Fruit fly (Drosophila melanogaster): Measurements from ENCODE around the gene CG2680.

CG2680 gene

dm6 chrX:2703693-2704092 lies 3.5 kb downstream of the CG2680 start, which contains the start of gene Ugalt (continued):
- TF ChIP-seq Fer3 (tag; optimal IDR thresholded peaks at IDR 0.05): peak; percentile 100
- TF ChIP-seq CG14050 (GFP tag; IDR thresholded peaks at IDR 0.05): peak; percentile 100
- peak; percentile 97 for TF ChIP-seq CG15514 (GFP tag; optimal IDR thresholded peaks at IDR 0.05)
- peak; percentile 100 for TF ChIP-seq Ada2b (GFP tag; IDR thresholded peaks at IDR 0.05)
- TF ChIP-seq otp (GFP tag; IDR thresholded peaks at IDR 0.05): peak; percentile 100
- TF ChIP-seq Abd-B (GFP tag; optimal IDR thresholded peaks at IDR 0.05): peak; percentile 100
- TF ChIP-seq CG15479 (GFP tag; optimal IDR thresholded peaks at IDR 0.05): peak; percentile 72
- TF ChIP-seq fd3F (GFP tag; optimal IDR thresholded peaks at IDR 0.05): peak; percentile 100
- peak; percentile 100 for TF ChIP-seq lmd (GFP tag; IDR thresholded peaks at IDR 0.05)
- peak; percentile 100 for TF ChIP-seq mirr (GFP tag; optimal IDR thresholded peaks at IDR 0.05)
- peak; percentile 100 for TF ChIP-seq B-H1 (GFP tag; IDR thresholded peaks at IDR 0.05)
- peak; percentile 99 for TF ChIP-seq psq (GFP tag; optimal IDR thresholded peaks at IDR 0.05)
- TF ChIP-seq ato (GFP tag; IDR thresholded peaks at IDR 0.05; ENCODE audit: partially characterized antibody): no peak
- peak; percentile 100 for TF ChIP-seq CrebB (tag; optimal IDR thresholded peaks at IDR 0.05)
- no peak for TF ChIP-seq CG7963 (GFP tag; IDR thresholded peaks at IDR 0.05; ENCODE audit: partially characterized antibody)
- peak; percentile 100 for TF ChIP-seq CG8765 (GFP tag; IDR thresholded peaks at IDR 0.05)
- peak; percentile 100 for TF ChIP-seq Atf3 (GFP tag; optimal IDR thresholded peaks at IDR 0.05)
- TF ChIP-seq CG12942 (GFP tag; optimal IDR thresholded peaks at IDR 0.05): peak; percentile 100
- peak; percentile 100 for TF ChIP-seq ems (GFP tag; optimal IDR thresholded peaks at IDR 0.05)
- peak; percentile 100 for TF ChIP-seq dimm (GFP tag; IDR thresholded peaks at IDR 0.05)
- peak in 1 of 3 experiments; percentile 99 for TF ChIP-seq Stat92E (GFP tag; optimal IDR thresholded peaks at IDR 0.05)
- no peak for TF ChIP-seq zen2 (GFP tag; IDR thresholded peaks at IDR 0.05; ENCODE audit: partially characterized antibody)
- TF ChIP-seq CG16813 (GFP tag; IDR thresholded peaks at IDR 0.05; ENCODE audit: partially characterized antibody): no peak
- TF ChIP-seq Optix (GFP tag; IDR thresholded peaks at IDR 0.05): peak; percentile 100
- peak; percentile 100 for TF ChIP-seq wdn (GFP tag; IDR thresholded peaks at IDR 0.05)
- peak; percentile 100 for TF ChIP-seq lab (GFP tag; optimal IDR thresholded peaks at IDR 0.05)
- peak; percentile 100 for TF ChIP-seq CG14441 (GFP tag; IDR thresholded peaks at IDR 0.05)
- TF ChIP-seq lola (GFP tag; optimal IDR thresholded peaks at IDR 0.05): peak in 1 of 3 experiments; percentile 100
- TF ChIP-seq fd96Cb (tag; optimal IDR thresholded peaks at IDR 0.05): peak; percentile 100
- peak; percentile 100 for TF ChIP-seq Fer1 (GFP tag; optimal IDR thresholded peaks at IDR 0.05)
- no peak for TF ChIP-seq sna (GFP tag; IDR thresholded peaks at IDR 0.05; ENCODE audit: partially characterized antibody)
- TF ChIP-seq pho (GFP tag; optimal IDR thresholded peaks at IDR 0.05): peak; percentile 100
- peak; percentile 100 for TF ChIP-seq ap (GFP tag; IDR thresholded peaks at IDR 0.05)
- TF ChIP-seq gem (tag; optimal IDR thresholded peaks at IDR 0.05): peak; percentile 100
- TF ChIP-seq slp2 (GFP tag; optimal IDR thresholded peaks at IDR 0.05): peak; percentile 100
- peak; percentile 100 for TF ChIP-seq zfh1 (GFP tag; IDR thresholded peaks at IDR 0.05)
- peak; percentile 97 for TF ChIP-seq CG31365 (tag; optimal IDR thresholded peaks at IDR 0.05)
- TF ChIP-seq CG31388 (GFP tag; optimal IDR thresholded peaks at IDR 0.05): peak; percentile 100
- peak; percentile 100 for TF ChIP-seq CG12071 (GFP tag; optimal IDR thresholded peaks at IDR 0.05)
- peak; percentile 100 for TF ChIP-seq gcm (GFP tag; optimal IDR thresholded peaks at IDR 0.05)
- peak; percentile 57 for TF ChIP-seq zf30C (GFP tag; optimal IDR thresholded peaks at IDR 0.05)
- peak; percentile 100 for TF ChIP-seq Hey (tag; optimal IDR thresholded peaks at IDR 0.05)
- peak; percentile 100 for TF ChIP-seq stc (GFP tag; IDR thresholded peaks at IDR 0.05)
- peak; percentile 99 for TF ChIP-seq grn (GFP tag; optimal IDR thresholded peaks at IDR 0.05)
- TF ChIP-seq Blimp-1 (GFP tag; optimal IDR thresholded peaks at IDR 0.05): peak; percentile 100
- peak; percentile 99 for TF ChIP-seq CG4707 (GFP tag; optimal IDR thresholded peaks at IDR 0.05)
- TF ChIP-seq yki (optimal IDR thresholded peaks at IDR 0.05): no peak
- peak; percentile 97 for TF ChIP-seq CG9437 (GFP tag; optimal IDR thresholded peaks at IDR 0.05)
- peak; percentile 100 for TF ChIP-seq CG10543 (GFP tag; optimal IDR thresholded peaks at IDR 0.05)
- peak; percentile 100 for TF ChIP-seq cato (GFP tag; optimal IDR thresholded peaks at IDR 0.05; ENCODE audit: borderline replicate concordance)

Data from whole organism, embryonic.